Worm (Caenorhabditis elegans) whole organism, L1 larva: ENCODE measurements around the gene rpac-19.

Source experiments
- aha-1 ChIP-seq: fragments of 150-350 bp; optimal IDR thresholded peaks from 2 replicates; lab custom pipeline; 2014; ENCODE audit warnings: missing biosample characterization, missing genetic modification characterization
- aly-2 ChIP-seq: fragments of 150-350 bp; optimal IDR thresholded peaks from 2 replicates; lab custom pipeline; 2014; ENCODE audit warnings: missing biosample characterization, missing genetic modification characterization
- elt-2 ChIP-seq: sonication (generic microtip); optimal IDR thresholded peaks from 2 replicates; lab custom pipeline; 2016; ENCODE audit warnings: missing genetic modification characterization, mild to moderate bottlenecking, inconsistent platforms, missing compliant biosample characterization, missing genetic modification reagents
- hlh-4 ChIP-seq: sonication (generic microtip); optimal IDR thresholded peaks from 2 replicates; lab custom pipeline; 2016; ENCODE audit warnings: mild to moderate bottlenecking, missing genetic modification characterization, missing compliant biosample characterization
- isw-1 ChIP-seq: fragments of 200-800 bp; sonication (Bioruptor generic); IDR thresholded peaks from 2 replicates; pipeline ENCODE4 v1.3.6; 2022; ENCODE audit warnings: missing genetic modification characterization, missing compliant biosample characterization
- lin-15B ChIP-seq: fragments of 150-350 bp; sonication (generic microtip); optimal IDR thresholded peaks from 3 replicates; lab custom pipeline; 2014; ENCODE audit warnings: missing biosample characterization, missing genetic modification characterization
- mdl-1 ChIP-seq, 2 experiments: fragments of 150-350 bp; optimal IDR thresholded peaks; 2 replicates each; lab custom pipeline; 2014 to 2017; ENCODE audit warnings: missing biosample characterization in 2 of 2, missing genetic modification characterization in 2 of 2, inconsistent platforms in 1 of 2
- nhr-11 ChIP-seq: fragments of 150-350 bp; optimal IDR thresholded peaks from 2 replicates; lab custom pipeline; 2014; ENCODE audit warnings: missing biosample characterization, missing genetic modification characterization
- nhr-19 ChIP-seq: fragments of 200-800 bp; sonication (Bioruptor generic); conservative IDR thresholded peaks from 2 replicates; pipeline ENCODE4 v1.3.6; 2022; ENCODE audit warnings: missing genetic modification characterization, missing compliant biosample characterization
- nhr-47 ChIP-seq: sonication (generic microtip); optimal IDR thresholded peaks from 2 replicates; lab custom pipeline; 2016; ENCODE audit warnings: mild to moderate bottlenecking, missing genetic modification characterization, moderate library complexity, missing compliant biosample characterization
- nhr-90 ChIP-seq: sonication (generic microtip); optimal IDR thresholded peaks from 2 replicates; lab custom pipeline; 2016; ENCODE audit warnings: mild to moderate bottlenecking, missing genetic modification characterization, missing compliant biosample characterization; ENCODE audit not compliant: poor library complexity
- unc-62 ChIP-seq: fragments of 150-350 bp; optimal IDR thresholded peaks from 2 replicates; lab custom pipeline; 2014; ENCODE audit warnings: missing biosample characterization, missing genetic modification reagents, missing genetic modification characterization
- ztf-4 ChIP-seq: fragments of 150-350 bp; optimal IDR thresholded peaks from 2 replicates; lab custom pipeline; 2014; ENCODE audit warnings: missing biosample characterization, missing genetic modification characterization

ce11 chrIII:9658569-9658968, 28.9 kb upstream of the rpac-19 start:
- TF ChIP-seq lin-15B (tag; lab: Kevin White, UChicago) (no peak), nhr-19 (GFP tag; lab: Robert Waterston, UW) (no peak), aha-1 (tag; lab: Kevin White, UChicago) (no peak), nhr-47 (tag; lab: Kevin White, UChicago) (no peak), aly-2 (tag; lab: Kevin White, UChicago) (no peak), ztf-4 (tag; lab: Kevin White, UChicago) (no peak), nhr-90 (no peak), isw-1 (no peak), unc-62 (GFP tag; lab: Kevin White, UChicago) (no peak), hlh-4 (tag; lab: Kevin White, UChicago) (no peak), mdl-1 (tag; optimal IDR thresholded peaks at IDR 0.05; lab: Kevin White, UChicago) (no peak), elt-2 (no peak), nhr-11 (no peak)
